Worm (Caenorhabditis elegans) whole organism, young adult: Measurements from ENCODE around the gene C32D5.10.

ENCODE experiments used
- B0019.2 ChIP-seq: fragments of 200-800 bp; sonication (Bioruptor generic); conservative IDR thresholded peaks from 2 replicates; pipeline ENCODE4 v1.3.6; 2022; ENCODE audit warnings: missing genetic modification reagents, missing genetic modification characterization, missing compliant biosample characterization
- B0261.1 ChIP-seq: sonication (generic microtip); optimal IDR thresholded peaks from 2 replicates; lab custom pipeline; 2016; ENCODE audit warnings: mild to moderate bottlenecking, missing genetic modification characterization, moderate library complexity, missing compliant biosample characterization
- C17E4.6 ChIP-seq: fragments of 200-800 bp; sonication (Bioruptor generic); IDR thresholded peaks from 2 replicates; pipeline ENCODE4 v1.3.6; 2022; ENCODE audit warnings: missing genetic modification reagents, missing genetic modification characterization, missing compliant biosample characterization
- F23B12.7 ChIP-seq: sonication (generic microtip); optimal IDR thresholded peaks from 2 replicates; lab custom pipeline; 2017; ENCODE audit warnings: missing genetic modification characterization, mild to moderate bottlenecking, missing compliant biosample characterization, antibody characterized with exemption, moderate library complexity; ENCODE audit not compliant: insufficient read depth
- F37B4.10 ChIP-seq: fragments of 200-800 bp; sonication (Bioruptor generic); IDR thresholded peaks from 2 replicates; pipeline ENCODE4 v1.3.6; 2022; ENCODE audit warnings: missing genetic modification characterization, missing compliant biosample characterization
- F52B5.7 ChIP-seq: sonication (generic microtip); optimal IDR thresholded peaks from 2 replicates; lab custom pipeline; 2016; ENCODE audit warnings: mild to moderate bottlenecking, missing genetic modification characterization, missing compliant biosample characterization
- K11D2.4 ChIP-seq: fragments of 200-800 bp; sonication (Bioruptor generic); IDR thresholded peaks from 2 replicates; pipeline ENCODE4 v1.3.6; 2022; ENCODE audit warnings: missing genetic modification reagents, missing genetic modification characterization, missing compliant biosample characterization
- T26A5.8 ChIP-seq: sonication (generic microtip); optimal IDR thresholded peaks from 2 replicates; lab custom pipeline; 2016; ENCODE audit warnings: missing genetic modification characterization, missing compliant biosample characterization
- Y53F4B.3 ChIP-seq: fragments of 200-800 bp; sonication (Bioruptor generic); IDR thresholded peaks from 2 replicates; pipeline ENCODE4 v1.3.6; 2022; ENCODE audit warnings: missing genetic modification reagents, missing genetic modification characterization, missing compliant biosample characterization
- Y56A3A.18 ChIP-seq: fragments of 200-800 bp; sonication (Bioruptor generic); IDR thresholded peaks from 2 replicates; pipeline ENCODE4 v1.3.6; 2022; ENCODE audit warnings: missing genetic modification reagents, missing genetic modification characterization, missing compliant biosample characterization
- Y67H2A.10 ChIP-seq: fragments of 200-800 bp; sonication (Bioruptor generic); conservative IDR thresholded peaks from 2 replicates; pipeline ENCODE4 v1.3.6; 2022; ENCODE audit warnings: missing genetic modification reagents, missing genetic modification characterization, missing compliant biosample characterization
- Y95B8A.8 ChIP-seq: fragments of 200-800 bp; sonication (Bioruptor generic); IDR thresholded peaks from 2 replicates; pipeline ENCODE4 v1.3.6; 2022; ENCODE audit warnings: missing genetic modification reagents, missing genetic modification characterization, missing compliant biosample characterization
- ZK185.1 ChIP-seq: sonication (generic microtip); optimal IDR thresholded peaks from 2 replicates; lab custom pipeline; 2016; ENCODE audit warnings: mild to moderate bottlenecking, missing genetic modification characterization, missing compliant biosample characterization; ENCODE audit not compliant: poor library complexity, severe bottlenecking
- akir-1 ChIP-seq: fragments of 200-800 bp; sonication (Bioruptor generic); optimal IDR thresholded peaks from 2 replicates; lab custom pipeline; 2018; ENCODE audit warnings: mild to moderate bottlenecking, missing genetic modification characterization, moderate library complexity, missing compliant biosample characterization
- aptf-2 ChIP-seq: fragments of 200-800 bp; sonication (Bioruptor generic); conservative IDR thresholded peaks from 2 replicates; pipeline ENCODE4 v1.3.6; 2022; ENCODE audit warnings: missing genetic modification reagents, missing genetic modification characterization, missing compliant biosample characterization
- attf-5 ChIP-seq: fragments of 200-800 bp; sonication (Bioruptor generic); optimal IDR thresholded peaks from 2 replicates; lab custom pipeline; 2018; ENCODE audit warnings: mild to moderate bottlenecking, missing genetic modification characterization, missing compliant biosample characterization
- attf-6 ChIP-seq: fragments of 200-800 bp; sonication (Bioruptor generic); IDR thresholded peaks from 2 replicates; pipeline ENCODE4 v1.3.6; 2022; ENCODE audit warnings: missing genetic modification reagents, missing genetic modification characterization, missing compliant biosample characterization
- cebp-2 ChIP-seq: fragments of 200-800 bp; sonication (Bioruptor generic); IDR thresholded peaks from 2 replicates; pipeline ENCODE4 v1.3.6; 2022; ENCODE audit warnings: missing genetic modification characterization, missing compliant biosample characterization
- ceh-100 ChIP-seq: fragments of 200-800 bp; sonication (Bioruptor generic); IDR thresholded peaks from 2 replicates; pipeline ENCODE4 v1.3.6; 2022; ENCODE audit warnings: missing genetic modification reagents, missing genetic modification characterization, missing compliant biosample characterization
- ceh-27 ChIP-seq: fragments of 200-800 bp; sonication (Bioruptor generic); optimal IDR thresholded peaks from 2 replicates; lab custom pipeline; 2018; ENCODE audit warnings: mild to moderate bottlenecking, missing genetic modification characterization, moderate library complexity, missing compliant biosample characterization
- ceh-58 ChIP-seq: fragments of 200-800 bp; sonication (Bioruptor generic); IDR thresholded peaks from 2 replicates; pipeline ENCODE4 v1.3.6; 2022; ENCODE audit warnings: missing genetic modification characterization, missing compliant biosample characterization
- die-1 ChIP-seq: sonication (generic microtip); optimal IDR thresholded peaks from 2 replicates; lab custom pipeline; 2016; ENCODE audit warnings: missing genotype, mild to moderate bottlenecking, missing genetic modification characterization, missing compliant biosample characterization
- efl-1 ChIP-seq: fragments of 150-350 bp; optimal IDR thresholded peaks from 2 replicates; lab custom pipeline; 2014; ENCODE audit warnings: missing biosample characterization, missing genetic modification reagents, missing genetic modification characterization
- egrh-3 ChIP-seq: fragments of 200-800 bp; sonication (Bioruptor generic); IDR thresholded peaks from 2 replicates; pipeline ENCODE4 v1.3.6; 2022; ENCODE audit warnings: missing genetic modification reagents, missing genetic modification characterization, missing compliant biosample characterization
- gei-17 ChIP-seq: fragments of 200-800 bp; sonication (Bioruptor generic); optimal IDR thresholded peaks from 2 replicates; lab custom pipeline; 2018; ENCODE audit warnings: mild to moderate bottlenecking, missing genetic modification characterization, missing compliant biosample characterization
- hlh-26 ChIP-seq: fragments of 200-800 bp; sonication (Bioruptor generic); conservative IDR thresholded peaks from 2 replicates; pipeline ENCODE4 v1.3.6; 2022; ENCODE audit warnings: missing genetic modification reagents, missing genetic modification characterization, missing compliant biosample characterization
- hrde-1 ChIP-seq: sonication (generic microtip); optimal IDR thresholded peaks from 2 replicates; lab custom pipeline; 2016; ENCODE audit warnings: missing genetic modification characterization, mild to moderate bottlenecking, missing compliant biosample characterization, moderate library complexity, missing genotype, missing genetic modification reagents, borderline replicate concordance
- let-607 ChIP-seq, 2 experiments: fragments of 200-800 bp in 1 of 2; sonication (Bioruptor generic) in 1 of 2; sonication (generic microtip) in 1 of 2; optimal IDR thresholded peaks; 2 replicates each; lab custom pipeline; 2016 to 2018; ENCODE audit warnings: mild to moderate bottlenecking in 2 of 2, missing compliant biosample characterization in 2 of 2, missing genetic modification characterization in 2 of 2, moderate library complexity in 2 of 2, missing genotype in 1 of 2
- madf-6 ChIP-seq: fragments of 200-800 bp; sonication (Bioruptor generic); IDR thresholded peaks from 2 replicates; pipeline ENCODE4 v1.3.6; 2022; ENCODE audit warnings: missing genetic modification reagents, missing genetic modification characterization, missing compliant biosample characterization
- mel-28 ChIP-seq: sonication (generic microtip); optimal IDR thresholded peaks from 2 replicates; lab custom pipeline; 2016; ENCODE audit warnings: borderline replicate concordance, mild to moderate bottlenecking, missing genetic modification characterization, missing compliant biosample characterization
- nfya-1 ChIP-seq: sonication (generic microtip); optimal IDR thresholded peaks from 2 replicates; lab custom pipeline; 2017; ENCODE audit warnings: antibody characterized with exemption, missing compliant biosample characterization, missing genetic modification characterization, borderline replicate concordance; ENCODE audit not compliant: insufficient read depth
- nfyb-1 ChIP-seq: fragments of 200-800 bp; sonication (Bioruptor generic); IDR thresholded peaks from 2 replicates; pipeline ENCODE4 v1.3.6; 2022; ENCODE audit warnings: missing genetic modification reagents, missing genetic modification characterization, missing compliant biosample characterization
- nhr-179 ChIP-seq: sonication (generic microtip); optimal IDR thresholded peaks from 2 replicates; lab custom pipeline; 2016; ENCODE audit warnings: mild to moderate bottlenecking, missing genetic modification characterization, missing compliant biosample characterization
- nhr-80 ChIP-seq: sonication (generic microtip); optimal IDR thresholded peaks from 2 replicates; lab custom pipeline; 2016; ENCODE audit warnings: missing genetic modification characterization, missing compliant biosample characterization
- nhr-90 ChIP-seq: sonication (generic microtip); optimal IDR thresholded peaks from 2 replicates; lab custom pipeline; 2016; ENCODE audit warnings: missing genotype, mild to moderate bottlenecking, missing genetic modification characterization, missing compliant biosample characterization
- pbrm-1 ChIP-seq: fragments of 200-800 bp; sonication (Bioruptor generic); IDR thresholded peaks from 2 replicates; pipeline ENCODE4 v1.3.6; 2022; ENCODE audit warnings: missing genetic modification reagents, missing genetic modification characterization, missing compliant biosample characterization
- rcor-1 ChIP-seq: fragments of 200-800 bp; sonication (Bioruptor generic); IDR thresholded peaks from 2 replicates; pipeline ENCODE4 v1.3.6; 2022; ENCODE audit warnings: missing genetic modification reagents, missing genetic modification characterization, missing compliant biosample characterization
- rec-8 ChIP-seq, 2 experiments: sonication (generic microtip); optimal IDR thresholded peaks; 2 replicates each; lab custom pipeline; 2016; ENCODE audit warnings: mild to moderate bottlenecking in 2 of 2, missing genetic modification characterization in 2 of 2, missing genetic modification reagents in 2 of 2, missing genotype in 2 of 2, missing biosample characterization in 1 of 2, missing compliant biosample characterization in 1 of 2, moderate library complexity in 1 of 2
- sea-2 ChIP-seq: fragments of 200-800 bp; sonication (Bioruptor generic); IDR thresholded peaks from 2 replicates; pipeline ENCODE4 v1.3.6; 2022; ENCODE audit warnings: missing genetic modification characterization, missing compliant biosample characterization
- snpc-3.4 ChIP-seq: sonication (generic microtip); optimal IDR thresholded peaks from 2 replicates; lab custom pipeline; 2017; ENCODE audit warnings: missing genetic modification characterization, mild to moderate bottlenecking, missing compliant biosample characterization, antibody characterized with exemption, moderate library complexity, missing genotype, missing genetic modification reagents
- somi-1 ChIP-seq: fragments of 200-800 bp; sonication (Bioruptor generic); optimal IDR thresholded peaks from 2 replicates; lab custom pipeline; 2018; ENCODE audit warnings: mild to moderate bottlenecking, missing genetic modification characterization, missing compliant biosample characterization
- tbx-9 ChIP-seq: sonication (generic microtip); optimal IDR thresholded peaks from 2 replicates; lab custom pipeline; 2016; ENCODE audit warnings: borderline replicate concordance, missing genetic modification characterization, inconsistent platforms, missing compliant biosample characterization
- zfh-2 ChIP-seq: fragments of 200-800 bp; sonication (Bioruptor generic); conservative IDR thresholded peaks from 2 replicates; pipeline ENCODE4 v1.3.6; 2022; ENCODE audit warnings: missing genetic modification reagents, missing genetic modification characterization, missing compliant biosample characterization
- zim-3 ChIP-seq: sonication (generic microtip); optimal IDR thresholded peaks from 2 replicates; lab custom pipeline; 2017; ENCODE audit warnings: mild to moderate bottlenecking, missing genetic modification characterization, moderate library complexity, missing compliant biosample characterization
- ztf-18 ChIP-seq: sonication (generic microtip); optimal IDR thresholded peaks from 2 replicates; lab custom pipeline; 2016; ENCODE audit warnings: missing genotype, mild to moderate bottlenecking, missing genetic modification characterization, missing compliant biosample characterization
- ztf-22 ChIP-seq: fragments of 200-800 bp; sonication (Bioruptor generic); optimal IDR thresholded peaks from 2 replicates; lab custom pipeline; 2018; ENCODE audit warnings: mild to moderate bottlenecking, missing genetic modification characterization, moderate library complexity, missing compliant biosample characterization

The C32D5.10 gene

ce11 chrII:6365237-6365815 is 13.5 kb upstream of the C32D5.10 start, which contains the start of the genes ani-2 and clec-88 (continued):
- no peak for TF ChIP-seq gei-17 (GFP tag; lab: Kevin White, UChicago)
- TF ChIP-seq ceh-27 (GFP tag; lab: Kevin White, UChicago): no peak
- TF ChIP-seq rec-8 (tag; optimal IDR thresholded peaks at IDR 0.05; lab: Kevin White, UChicago): no peak
- no peak for TF ChIP-seq let-607 (tag; optimal IDR thresholded peaks at IDR 0.05; lab: Kevin White, UChicago)
- no peak for TF ChIP-seq F37B4.10 (GFP tag; lab: Robert Waterston, UW)
- no peak for TF ChIP-seq nfyb-1 (GFP tag; lab: Robert Waterston, UW)
- TF ChIP-seq egrh-3 (GFP tag; lab: Robert Waterston, UW): no peak
- TF ChIP-seq hrde-1 (tag; lab: Kevin White, UChicago): no peak
- no peak for TF ChIP-seq nhr-90 (tag; lab: Kevin White, UChicago)
- no peak for TF ChIP-seq ceh-58 (GFP tag; lab: Robert Waterston, UW)
- TF ChIP-seq B0261.1 (tag; lab: Kevin White, UChicago): no peak
- no peak for TF ChIP-seq K11D2.4 (GFP tag; lab: Robert Waterston, UW)
- no peak for TF ChIP-seq attf-6 (GFP tag; lab: Robert Waterston, UW)
- TF ChIP-seq F52B5.7 (tag; lab: Kevin White, UChicago): no peak
- TF ChIP-seq ztf-18 (tag; lab: Kevin White, UChicago): peak; percentile 9
- TF ChIP-seq cebp-2 (GFP tag; lab: Robert Waterston, UW): no peak
- TF ChIP-seq Y56A3A.18: no peak
- TF ChIP-seq tbx-9 (tag; lab: Kevin White, UChicago): no peak
- TF ChIP-seq madf-6 (GFP tag; lab: Robert Waterston, UW): peak; percentile 95
- TF ChIP-seq nfya-1 (tag; lab: Kevin White, UChicago): no peak
- TF ChIP-seq pbrm-1 (GFP tag; lab: Robert Waterston, UW): no peak
- TF ChIP-seq somi-1: no peak
- no peak for TF ChIP-seq Y67H2A.10 (GFP tag; lab: Robert Waterston, UW)
- TF ChIP-seq, all 124 proteins: peak for 28

- TF ChIP-seq nhr-80 (tag; lab: Kevin White, UChicago) (peak; percentile 61), F37B4.10 (GFP tag; lab: Robert Waterston, UW) (no peak), rcor-1 (GFP tag; lab: Robert Waterston, UW) (peak; percentile 43; the same call in 1 of the 2 replicates), mel-28 (tag; lab: Kevin White, UChicago) (no peak), hrde-1 (tag; lab: Kevin White, UChicago) (peak; percentile 53), zim-3 (tag; lab: Kevin White, UChicago) (no peak), efl-1 (no peak), snpc-3.4 (tag; lab: Kevin White, UChicago) (no peak), T26A5.8 (tag; lab: Kevin White, UChicago) (no peak), aptf-2 (no peak), B0019.2 (GFP tag; lab: Robert Waterston, UW) (no peak), die-1 (no peak), Y95B8A.8 (GFP tag; lab: Robert Waterston, UW) (no peak), Y53F4B.3 (GFP tag; lab: Robert Waterston, UW) (no peak), hlh-26 (no peak), akir-1 (GFP tag; lab: Kevin White, UChicago) (peak; percentile 12), ceh-100 (GFP tag; lab: Robert Waterston, UW) (peak; percentile 34; the same call in 1 of the 2 replicates), ceh-58 (GFP tag; lab: Robert Waterston, UW) (no peak), zfh-2 (GFP tag; lab: Robert Waterston, UW) (no peak), ZK185.1 (tag; lab: Kevin White, UChicago) (peak; percentile 58), C17E4.6 (GFP tag; lab: Robert Waterston, UW) (no peak), nfyb-1 (GFP tag; lab: Robert Waterston, UW) (peak; percentile 57; the same call in 1 of the 2 replicates), F23B12.7 (tag; lab: Kevin White, UChicago) (peak; percentile 80), sea-2 (GFP tag; lab: Robert Waterston, UW) (no peak), attf-5 (GFP tag; lab: Kevin White, UChicago) (peak; percentile 72), nhr-179 (tag; lab: Kevin White, UChicago) (no peak), ztf-22 (no peak)
Observed at ce11 chrII:6360822-6361221, 9.0 kb upstream of the C32D5.10 start, which contains the start of gene K10B2.4. K10B2.4 (minus strand) TSS chrII:6360959.
